Worm (Caenorhabditis elegans) whole organism, late embryonic: Measurements from ENCODE around the gene srx-33.

Experiments used
- C08G9.2 ChIP-seq: sonication (generic microtip); optimal IDR thresholded peaks from 2 replicates; lab custom pipeline; 2016; ENCODE audit warnings: mild to moderate bottlenecking, missing genetic modification characterization, moderate library complexity, missing compliant biosample characterization
- C38D4.7 ChIP-seq: fragments of 200-800 bp; sonication (Bioruptor generic); optimal IDR thresholded peaks from 2 replicates; lab custom pipeline; 2018; ENCODE audit warnings: mild to moderate bottlenecking, missing genetic modification characterization, moderate library complexity, missing compliant biosample characterization
- F13H6.1 ChIP-seq: sonication (generic microtip); optimal IDR thresholded peaks from 2 replicates; lab custom pipeline; 2016; ENCODE audit warnings: missing genetic modification characterization, missing compliant biosample characterization
- K02D7.2 ChIP-seq: sonication (generic microtip); optimal IDR thresholded peaks from 2 replicates; lab custom pipeline; 2017; ENCODE audit warnings: mild to moderate bottlenecking, missing genetic modification characterization, missing compliant biosample characterization
- Y22D7AL.16 ChIP-seq: sonication (generic microtip); optimal IDR thresholded peaks from 2 replicates; lab custom pipeline; 2016; ENCODE audit warnings: missing genetic modification characterization, missing compliant biosample characterization
- ceh-14 ChIP-seq: sonication (generic microtip); optimal IDR thresholded peaks from 2 replicates; lab custom pipeline; 2016; ENCODE audit warnings: missing genotype, missing genetic modification characterization, missing compliant biosample characterization
- ceh-18 ChIP-seq: sonication (generic microtip); optimal IDR thresholded peaks from 2 replicates; lab custom pipeline; 2016; ENCODE audit warnings: missing genetic modification characterization, missing compliant biosample characterization
- ceh-2 ChIP-seq: sonication (generic microtip); optimal IDR thresholded peaks from 2 replicates; lab custom pipeline; 2016; ENCODE audit warnings: missing genotype, missing genetic modification characterization, missing compliant biosample characterization
- ceh-24 ChIP-seq: sonication (generic microtip); optimal IDR thresholded peaks from 2 replicates; lab custom pipeline; 2016; ENCODE audit warnings: mild to moderate bottlenecking, missing genetic modification characterization, missing compliant biosample characterization
- ceh-30 ChIP-seq: fragments of 150-350 bp; optimal IDR thresholded peaks from 2 replicates; lab custom pipeline; 2014; ENCODE audit warnings: missing biosample characterization, missing genetic modification characterization
- ceh-31 ChIP-seq: sonication (generic microtip); optimal IDR thresholded peaks from 2 replicates; lab custom pipeline; 2016; ENCODE audit warnings: missing genetic modification characterization, missing compliant biosample characterization
- ceh-34 ChIP-seq: sonication (generic microtip); optimal IDR thresholded peaks from 2 replicates; lab custom pipeline; 2016; ENCODE audit warnings: mild to moderate bottlenecking, missing genetic modification characterization, missing compliant biosample characterization
- ceh-45 ChIP-seq: fragments of 200-800 bp; sonication (Bioruptor generic); IDR thresholded peaks from 2 replicates; pipeline ENCODE4 v1.3.6; 2022; ENCODE audit warnings: missing genetic modification reagents, missing genetic modification characterization, missing compliant biosample characterization
- ceh-48 ChIP-seq: sonication (generic microtip); optimal IDR thresholded peaks from 2 replicates; lab custom pipeline; 2016; ENCODE audit warnings: missing genetic modification characterization, inconsistent platforms, missing compliant biosample characterization
- ceh-6 ChIP-seq: fragments of 200-800 bp; sonication (Bioruptor generic); optimal IDR thresholded peaks from 2 replicates; lab custom pipeline; 2018; ENCODE audit warnings: mild to moderate bottlenecking, missing genetic modification characterization, missing compliant biosample characterization
- ceh-9 ChIP-seq: sonication (generic microtip); optimal IDR thresholded peaks from 2 replicates; lab custom pipeline; 2016; ENCODE audit warnings: mild to moderate bottlenecking, missing genetic modification characterization, inconsistent platforms, missing compliant biosample characterization
- che-1 ChIP-seq: sonication (generic microtip); optimal IDR thresholded peaks from 2 replicates; lab custom pipeline; 2016; ENCODE audit warnings: mild to moderate bottlenecking, missing genetic modification characterization, missing compliant biosample characterization
- elt-2 ChIP-seq: sonication (generic microtip); optimal IDR thresholded peaks from 2 replicates; lab custom pipeline; 2016; ENCODE audit warnings: missing genetic modification reagents, missing genetic modification characterization, missing compliant biosample characterization
- elt-4 ChIP-seq: sonication (generic microtip); optimal IDR thresholded peaks from 2 replicates; lab custom pipeline; 2016; ENCODE audit warnings: missing genetic modification characterization, missing compliant biosample characterization
- ets-4 ChIP-seq: sonication (generic microtip); optimal IDR thresholded peaks from 2 replicates; lab custom pipeline; 2016; ENCODE audit warnings: missing genetic modification characterization, missing compliant biosample characterization
- eyg-1 ChIP-seq: sonication (generic microtip); optimal IDR thresholded peaks from 2 replicates; lab custom pipeline; 2016; ENCODE audit warnings: missing genotype, missing genetic modification characterization, missing compliant biosample characterization
- fax-1 ChIP-seq: sonication (generic microtip); optimal IDR thresholded peaks from 2 replicates; lab custom pipeline; 2016; ENCODE audit warnings: missing genotype, missing genetic modification characterization, missing compliant biosample characterization
- gmeb-2 ChIP-seq: sonication (generic microtip); optimal IDR thresholded peaks from 2 replicates; lab custom pipeline; 2016; ENCODE audit warnings: missing genetic modification characterization, inconsistent platforms, missing compliant biosample characterization
- hlh-6 ChIP-seq: sonication (generic microtip); optimal IDR thresholded peaks from 2 replicates; lab custom pipeline; 2016; ENCODE audit warnings: missing genotype, missing genetic modification characterization, missing compliant biosample characterization
- hlh-8 ChIP-seq: sonication (generic microtip); optimal IDR thresholded peaks from 2 replicates; lab custom pipeline; 2016; ENCODE audit warnings: missing genotype, missing genetic modification characterization, missing compliant biosample characterization
- lim-6 ChIP-seq: sonication (generic microtip); optimal IDR thresholded peaks from 2 replicates; lab custom pipeline; 2016; ENCODE audit warnings: missing genetic modification characterization, missing compliant biosample characterization
- mec-3 ChIP-seq: sonication (generic microtip); optimal IDR thresholded peaks from 2 replicates; lab custom pipeline; 2016; ENCODE audit warnings: borderline replicate concordance, missing genetic modification characterization, missing compliant biosample characterization
- nfya-1 ChIP-seq: sonication (generic microtip); optimal IDR thresholded peaks from 2 replicates; lab custom pipeline; 2017; ENCODE audit warnings: missing genetic modification characterization, mild to moderate bottlenecking, missing compliant biosample characterization, antibody characterized with exemption, moderate library complexity
- nhr-11 ChIP-seq: fragments of 150-350 bp; optimal IDR thresholded peaks from 2 replicates; lab custom pipeline; 2014; ENCODE audit warnings: missing biosample characterization, missing genetic modification characterization
- nhr-232 ChIP-seq: sonication (generic microtip); optimal IDR thresholded peaks from 2 replicates; lab custom pipeline; 2016; ENCODE audit warnings: missing genetic modification characterization, missing compliant biosample characterization
- pha-2 ChIP-seq: sonication (generic microtip); optimal IDR thresholded peaks from 2 replicates; lab custom pipeline; 2017; ENCODE audit warnings: mild to moderate bottlenecking, missing genetic modification characterization, missing compliant biosample characterization
- pha-4 ChIP-seq: fragments of 150-350 bp; optimal IDR thresholded peaks from 2 replicates; lab custom pipeline; 2018; ENCODE audit warnings: missing biosample characterization, missing genetic modification reagents, missing genetic modification characterization
- pqm-1 ChIP-seq: sonication (generic microtip); optimal IDR thresholded peaks from 2 replicates; lab custom pipeline; 2016; ENCODE audit warnings: missing genetic modification characterization, missing compliant biosample characterization
- ref-2 ChIP-seq: sonication (generic microtip); optimal IDR thresholded peaks from 2 replicates; lab custom pipeline; 2016; ENCODE audit warnings: missing genetic modification characterization, missing compliant biosample characterization
- rnt-1 ChIP-seq: sonication (generic microtip); optimal IDR thresholded peaks from 2 replicates; lab custom pipeline; 2016; ENCODE audit warnings: missing genetic modification characterization, missing compliant biosample characterization
- tbx-2 ChIP-seq: sonication (generic microtip); optimal IDR thresholded peaks from 2 replicates; lab custom pipeline; 2016; ENCODE audit warnings: missing genetic modification characterization, missing compliant biosample characterization
- tbx-7 ChIP-seq: sonication (generic microtip); optimal IDR thresholded peaks from 2 replicates; lab custom pipeline; 2016; ENCODE audit warnings: missing genotype, missing genetic modification characterization, missing compliant biosample characterization
- ttx-3 ChIP-seq: sonication (generic microtip); optimal IDR thresholded peaks from 2 replicates; lab custom pipeline; 2016; ENCODE audit warnings: missing genetic modification reagents, missing genetic modification characterization, missing compliant biosample characterization
- unc-3 ChIP-seq, 2 experiments: fragments of 200-800 bp in 1 of 2; sonication (Bioruptor generic) in 1 of 2; sonication (generic microtip) in 1 of 2; conservative IDR thresholded peaks in 1 of 2; optimal IDR thresholded peaks in 1 of 2; 2 replicates each; pipeline versions ENCODE4 v1.3.6 to Lab custom; 2016 to 2022; ENCODE audit warnings: missing compliant biosample characterization in 2 of 2, missing genetic modification characterization in 2 of 2, missing genetic modification reagents in 1 of 2
- unc-42 ChIP-seq: sonication (generic microtip); optimal IDR thresholded peaks from 2 replicates; lab custom pipeline; 2016; ENCODE audit warnings: missing genotype, missing genetic modification characterization, missing compliant biosample characterization
- unc-55 ChIP-seq: sonication (generic microtip); optimal IDR thresholded peaks from 2 replicates; lab custom pipeline; 2017; ENCODE audit warnings: missing biosample characterization, missing genetic modification reagents, missing genetic modification characterization
- unc-86 ChIP-seq: sonication (generic microtip); optimal IDR thresholded peaks from 2 replicates; lab custom pipeline; 2016; ENCODE audit warnings: missing genetic modification characterization, missing compliant biosample characterization
- zip-5 ChIP-seq: sonication (generic microtip); optimal IDR thresholded peaks from 2 replicates; lab custom pipeline; 2016; ENCODE audit warnings: missing genetic modification characterization, missing compliant biosample characterization
- ztf-16 ChIP-seq: sonication (generic microtip); optimal IDR thresholded peaks from 2 replicates; lab custom pipeline; 2017; ENCODE audit warnings: missing genetic modification characterization, missing compliant biosample characterization

srx-33 gene

DNA sequence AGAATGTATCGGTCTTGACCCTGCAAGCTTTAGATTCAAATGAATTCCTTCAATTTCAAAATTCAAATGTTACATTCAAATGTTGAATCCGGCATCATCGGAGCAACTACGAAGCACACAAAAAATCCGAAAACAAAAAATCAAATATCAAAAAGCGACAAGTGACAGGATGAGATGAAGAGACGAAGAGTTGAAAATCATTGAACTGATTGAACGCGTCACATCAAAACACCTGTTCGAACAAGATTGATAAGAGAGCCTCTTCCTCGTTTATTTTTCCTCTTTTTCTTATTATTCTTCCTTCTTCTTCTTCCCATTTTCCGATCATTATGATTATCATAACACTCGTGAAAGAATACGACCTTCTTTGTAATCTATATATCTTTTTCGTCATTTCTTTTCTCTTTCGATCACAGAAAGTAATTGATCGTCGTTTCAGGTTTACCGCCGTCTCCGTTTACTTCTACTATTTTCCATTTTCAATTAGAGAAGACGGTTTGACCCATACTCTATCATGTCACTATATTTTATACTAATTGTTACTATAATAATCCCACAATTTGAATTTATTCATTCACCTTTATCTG, 33.1 kb downstream of the srx-33 start, which contains the start of gene VC5.2:
VC5.2 (plus strand) TSS at position 439 of the 587 bp plus-strand sequence.
- no peak for TF ChIP-seq nhr-232
- TF ChIP-seq unc-55 (GFP tag; lab: Kevin White, UChicago), result peak; percentile 72

DNA sequence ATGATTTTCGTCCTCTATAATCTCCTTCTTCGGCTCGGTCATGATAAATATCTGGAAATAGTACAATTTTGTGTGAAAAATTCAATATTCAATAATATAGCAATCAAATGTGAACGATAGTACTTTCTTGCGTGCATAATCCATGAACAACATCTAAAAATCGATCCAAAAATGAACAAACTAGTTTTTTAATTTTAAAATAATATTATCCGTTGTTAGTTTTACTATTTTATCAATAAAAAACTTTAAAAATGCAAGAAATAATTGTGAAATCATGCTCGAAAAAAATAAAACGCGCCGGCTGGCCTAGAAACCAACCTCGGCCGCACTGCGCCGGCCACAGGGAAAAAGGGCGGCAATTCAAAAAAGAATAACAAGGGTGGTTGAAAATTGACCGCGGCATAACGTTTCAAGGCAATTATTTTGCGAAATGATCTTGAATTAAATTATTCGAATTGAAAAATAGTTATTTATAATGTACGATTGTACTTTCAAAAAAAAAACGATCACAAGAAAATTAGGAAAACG, 34.0 kb downstream of the srx-33 start, which contains the start of gene mys-1:
mys-1 (minus strand) TSS at position 51 of the 528 bp plus-strand sequence.
- TF ChIP-seq fax-1 (tag; lab: Kevin White, UChicago) (peak; percentile 63), ceh-34 (peak; percentile 58), C08G9.2 (peak; percentile 92), tbx-2 (tag; lab: Kevin White, UChicago) (peak; percentile 86), lim-6 (tag; lab: Kevin White, UChicago) (peak; percentile 43), eyg-1 (tag; lab: Kevin White, UChicago) (peak; percentile 21), elt-4 (tag; lab: Kevin White, UChicago) (no peak), ceh-31 (tag; lab: Kevin White, UChicago) (peak; percentile 89), unc-42 (tag; lab: Kevin White, UChicago) (peak; percentile 30), unc-3 (GFP tag; conservative IDR thresholded peaks at IDR 0.05; lab: Robert Waterston, UW) (0 out of 2 replicates have a peak, but pooled peaks have one; percentile 32), unc-3 (tag; optimal IDR thresholded peaks at IDR 0.05; lab: Kevin White, UChicago) (no peak), ceh-14 (peak; percentile 72), K02D7.2 (tag; lab: Kevin White, UChicago) (no peak), rnt-1 (peak; percentile 42), hlh-8 (peak; percentile 78), pqm-1 (tag; lab: Kevin White, UChicago) (peak; percentile 63), tbx-7 (tag; lab: Kevin White, UChicago) (peak; percentile 81), mec-3 (tag; lab: Kevin White, UChicago) (peak; percentile 72), zip-5 (tag; lab: Kevin White, UChicago) (peak; percentile 77), Y22D7AL.16 (no peak), nfya-1 (tag; lab: Kevin White, UChicago) (no peak), unc-86 (tag; lab: Kevin White, UChicago) (peak; percentile 1), nhr-11 (tag; lab: Kevin White, UChicago) (no peak), elt-2 (peak; percentile 38), F13H6.1 (tag; lab: Kevin White, UChicago) (peak; percentile 17), ets-4 (tag; lab: Kevin White, UChicago) (peak; percentile 89), nhr-232 (no peak), ref-2 (tag; lab: Kevin White, UChicago) (peak; percentile 73), ceh-2 (tag; lab: Kevin White, UChicago) (peak; percentile 88), pha-2 (tag; lab: Kevin White, UChicago) (peak; percentile 36), ztf-16 (tag; lab: Kevin White, UChicago) (peak; percentile 27), gmeb-2 (tag; lab: Kevin White, UChicago) (no peak)
- TF ChIP-seq, all 69 proteins: peak for 24

DNA sequence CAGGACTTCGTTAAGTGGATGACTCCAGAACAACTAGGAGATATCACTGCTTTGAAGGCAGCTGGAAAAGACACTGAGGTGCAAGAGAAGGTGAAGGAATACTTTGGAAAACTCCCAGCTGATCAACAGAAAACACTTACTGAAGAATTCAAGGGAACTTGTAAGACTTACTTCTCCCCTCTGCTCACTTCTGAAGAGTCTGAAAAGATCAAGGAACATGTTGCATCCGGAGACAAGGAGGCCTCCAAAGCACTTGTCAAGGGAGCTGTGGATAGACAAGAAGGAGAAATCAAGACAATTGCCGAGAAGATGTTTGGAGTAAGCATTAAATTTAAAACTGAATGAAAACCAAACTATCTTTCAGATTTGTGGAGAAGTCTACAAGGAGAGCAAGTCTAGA, 39.3 kb downstream of the srx-33 start:
- TF ChIP-seq C38D4.7 (GFP tag; lab: Kevin White, UChicago) (no peak), unc-3 (GFP tag; conservative IDR thresholded peaks at IDR 0.05; lab: Robert Waterston, UW) (no peak), unc-3 (tag; optimal IDR thresholded peaks at IDR 0.05; lab: Kevin White, UChicago) (no peak), ceh-9 (tag; lab: Kevin White, UChicago) (no peak), K02D7.2 (tag; lab: Kevin White, UChicago) (no peak), ceh-30 (no peak), ztf-16 (tag; lab: Kevin White, UChicago) (no peak), ttx-3 (tag; lab: Kevin White, UChicago) (no peak), hlh-6 (tag; lab: Kevin White, UChicago) (no peak), Y22D7AL.16 (no peak), pha-4 (tag; lab: Kevin White, UChicago) (no peak), ceh-6 (GFP tag; lab: Kevin White, UChicago) (no peak), che-1 (tag; lab: Kevin White, UChicago) (no peak), ceh-48 (tag; lab: Kevin White, UChicago) (no peak), lim-6 (tag; lab: Kevin White, UChicago) (no peak), ceh-24 (no peak), nhr-232 (no peak), tbx-2 (tag; lab: Kevin White, UChicago) (no peak), ceh-18 (tag; lab: Kevin White, UChicago) (no peak), ceh-45 (GFP tag; lab: Robert Waterston, UW) (no peak)
- TF ChIP-seq, all 69 proteins: peak for 0
